Worm (Caenorhabditis elegans) whole organism, L1 larva: Measurements from ENCODE around the gene hsp-4.

Source experiments
- F16B12.6 ChIP-seq: fragments of 150-350 bp; optimal IDR thresholded peaks from 2 replicates; lab custom pipeline; 2014; ENCODE audit warnings: missing biosample characterization, missing genetic modification characterization
- aha-1 ChIP-seq: fragments of 150-350 bp; optimal IDR thresholded peaks from 2 replicates; lab custom pipeline; 2014; ENCODE audit warnings: missing biosample characterization, missing genetic modification characterization
- aly-2 ChIP-seq: fragments of 150-350 bp; optimal IDR thresholded peaks from 2 replicates; lab custom pipeline; 2014; ENCODE audit warnings: missing biosample characterization, missing genetic modification characterization
- ama-1 ChIP-seq: fragments of 150-350 bp; optimal IDR thresholded peaks from 2 replicates; lab custom pipeline; 2014
- blmp-1 ChIP-seq: fragments of 150-350 bp; optimal IDR thresholded peaks from 2 replicates; lab custom pipeline; 2014; ENCODE audit warnings: missing biosample characterization, missing genetic modification characterization
- ceh-63 ChIP-seq: fragments of 200-800 bp; sonication (Bioruptor generic); optimal IDR thresholded peaks from 2 replicates; lab custom pipeline; 2018; ENCODE audit warnings: mild to moderate bottlenecking, missing genetic modification characterization, missing compliant biosample characterization
- dpl-1 ChIP-seq, 3 experiments: fragments of 150-350 bp in 2 of 3; sonication (generic microtip) in 1 of 3; optimal IDR thresholded peaks; 2 replicates each; lab custom pipeline; 2014 to 2017; ENCODE audit warnings: missing biosample characterization in 3 of 3, missing genetic modification characterization in 3 of 3, missing genetic modification reagents in 3 of 3
- dsc-1 ChIP-seq: sonication (generic microtip); optimal IDR thresholded peaks from 2 replicates; lab custom pipeline; 2016; ENCODE audit warnings: mild to moderate bottlenecking, missing genetic modification characterization, missing compliant biosample characterization
- efl-1 ChIP-seq, 4 experiments: fragments of 150-350 bp; optimal IDR thresholded peaks in 3 of 4; peaks in 1 of 4; 1 replicate in 1 of 4; 2 replicates in 3 of 4; lab custom pipeline; 2014; ENCODE audit warnings: missing biosample characterization in 2 of 4, missing genetic modification characterization in 2 of 4, missing genetic modification reagents in 2 of 4
- efl-3 ChIP-seq: fragments of 200-800 bp; sonication (Bioruptor generic); optimal IDR thresholded peaks from 2 replicates; lab custom pipeline; 2018; ENCODE audit warnings: mild to moderate bottlenecking, missing genetic modification characterization, missing compliant biosample characterization
- egl-27 ChIP-seq, 2 experiments: fragments of 150-350 bp in 1 of 2; sonication (generic microtip); optimal IDR thresholded peaks; 3 replicates each; lab custom pipeline; 2017 to 2018; ENCODE audit warnings: missing biosample characterization in 2 of 2, missing genetic modification characterization in 2 of 2, missing genetic modification reagents in 2 of 2
- elt-3 ChIP-seq, 6 experiments: fragments of 150-350 bp in 1 of 6; sonication (generic microtip); optimal IDR thresholded peaks; 2 replicates each; lab custom pipeline; 2017 to 2018; ENCODE audit warnings: missing biosample characterization in 6 of 6, missing genetic modification characterization in 6 of 6, inconsistent platforms in 1 of 6
- grh-1 ChIP-seq: fragments of 200-800 bp; sonication (Bioruptor generic); IDR thresholded peaks from 2 replicates; pipeline ENCODE4 v1.3.6; 2022; ENCODE audit warnings: missing genetic modification reagents, missing genetic modification characterization, missing compliant biosample characterization
- hlh-17 ChIP-seq: fragments of 200-800 bp; sonication (Bioruptor generic); optimal IDR thresholded peaks from 2 replicates; lab custom pipeline; 2018; ENCODE audit warnings: missing genetic modification characterization, mild to moderate bottlenecking, missing compliant biosample characterization, moderate library complexity, borderline replicate concordance
- irx-1 ChIP-seq: sonication (generic microtip); optimal IDR thresholded peaks from 2 replicates; lab custom pipeline; 2016; ENCODE audit warnings: missing genetic modification characterization, missing compliant biosample characterization
- lin-13 ChIP-seq: fragments of 150-350 bp; optimal IDR thresholded peaks from 2 replicates; lab custom pipeline; 2014; ENCODE audit warnings: missing biosample characterization, missing genetic modification reagents, missing genetic modification characterization
- lin-14 ChIP-seq: fragments of 200-800 bp; sonication (Bioruptor generic); optimal IDR thresholded peaks from 2 replicates; lab custom pipeline; 2018; ENCODE audit warnings: mild to moderate bottlenecking, missing genetic modification characterization, moderate library complexity, missing compliant biosample characterization
- lin-35 ChIP-seq, 2 experiments: fragments of 150-350 bp; optimal IDR thresholded peaks; 2 replicates each; lab custom pipeline; 2014; ENCODE audit warnings: missing biosample characterization in 2 of 2, missing genetic modification characterization in 2 of 2, missing genetic modification reagents in 2 of 2
- lsy-2 ChIP-seq, 2 experiments: fragments of 150-350 bp; optimal IDR thresholded peaks; 2 replicates each; lab custom pipeline; 2014; ENCODE audit warnings: missing biosample characterization in 2 of 2, missing genetic modification characterization in 2 of 2
- mdl-1 ChIP-seq, 2 experiments: fragments of 150-350 bp; optimal IDR thresholded peaks; 2 replicates each; lab custom pipeline; 2014 to 2017; ENCODE audit warnings: missing biosample characterization in 2 of 2, missing genetic modification characterization in 2 of 2, inconsistent platforms in 1 of 2
- nhr-12 ChIP-seq: sonication (generic microtip); optimal IDR thresholded peaks from 2 replicates; lab custom pipeline; 2017; ENCODE audit warnings: missing biosample characterization, missing genetic modification characterization
- nhr-19 ChIP-seq: fragments of 200-800 bp; sonication (Bioruptor generic); conservative IDR thresholded peaks from 2 replicates; pipeline ENCODE4 v1.3.6; 2022; ENCODE audit warnings: missing genetic modification characterization, missing compliant biosample characterization
- nhr-20 ChIP-seq: sonication (generic microtip); optimal IDR thresholded peaks from 2 replicates; lab custom pipeline; 2016; ENCODE audit warnings: mild to moderate bottlenecking, missing genetic modification characterization, missing compliant biosample characterization
- nhr-71 ChIP-seq: sonication (generic microtip); optimal IDR thresholded peaks from 2 replicates; lab custom pipeline; 2016; ENCODE audit warnings: mild to moderate bottlenecking, missing genetic modification characterization, moderate library complexity, missing compliant biosample characterization
- nhr-76 ChIP-seq: sonication (generic microtip); optimal IDR thresholded peaks from 2 replicates; lab custom pipeline; 2017; ENCODE audit warnings: missing biosample characterization, missing genetic modification characterization
- nhr-84 ChIP-seq: sonication (generic microtip); optimal IDR thresholded peaks from 2 replicates; lab custom pipeline; 2017; ENCODE audit warnings: missing biosample characterization, missing genetic modification characterization
- nhr-85 ChIP-seq: sonication (generic microtip); peaks from one replicate; lab custom pipeline; 2016; ENCODE audit warnings: missing genetic modification characterization, inconsistent platforms, missing compliant biosample characterization
- nhr-90 ChIP-seq: sonication (generic microtip); optimal IDR thresholded peaks from 2 replicates; lab custom pipeline; 2016; ENCODE audit warnings: mild to moderate bottlenecking, missing genetic modification characterization, missing compliant biosample characterization; ENCODE audit not compliant: poor library complexity
- rnt-1 ChIP-seq: sonication (generic microtip); optimal IDR thresholded peaks from 2 replicates; lab custom pipeline; 2016; ENCODE audit warnings: mild to moderate bottlenecking, missing genetic modification characterization, moderate library complexity, missing compliant biosample characterization
- snu-23 ChIP-seq: sonication (generic microtip); optimal IDR thresholded peaks from 2 replicates; lab custom pipeline; 2016; ENCODE audit warnings: missing genetic modification characterization, missing compliant biosample characterization
- sox-4 ChIP-seq: sonication (generic microtip); optimal IDR thresholded peaks from 2 replicates; lab custom pipeline; 2016; ENCODE audit warnings: missing genetic modification characterization, missing compliant biosample characterization
- sup-37 ChIP-seq: fragments of 200-800 bp; sonication (Bioruptor generic); optimal IDR thresholded peaks from 2 replicates; lab custom pipeline; 2018; ENCODE audit warnings: mild to moderate bottlenecking, missing genetic modification characterization, missing compliant biosample characterization
- tbx-2 ChIP-seq: sonication (generic microtip); optimal IDR thresholded peaks from 2 replicates; lab custom pipeline; 2016; ENCODE audit warnings: missing genetic modification characterization, missing compliant biosample characterization
- unc-130 ChIP-seq: fragments of 150-350 bp; optimal IDR thresholded peaks from 2 replicates; lab custom pipeline; 2017; ENCODE audit warnings: missing biosample characterization, missing genetic modification characterization, inconsistent platforms
- unc-30 ChIP-seq: sonication (generic microtip); optimal IDR thresholded peaks from 2 replicates; lab custom pipeline; 2017; ENCODE audit warnings: missing biosample characterization, missing genetic modification characterization
- unc-62 ChIP-seq: fragments of 150-350 bp; optimal IDR thresholded peaks from 2 replicates; lab custom pipeline; 2014; ENCODE audit warnings: missing biosample characterization, missing genetic modification reagents, missing genetic modification characterization
- unc-86 ChIP-seq: sonication (generic microtip); optimal IDR thresholded peaks from 2 replicates; lab custom pipeline; 2016; ENCODE audit warnings: missing genetic modification characterization, missing compliant biosample characterization
- zag-1 ChIP-seq: fragments of 150-350 bp; optimal IDR thresholded peaks from 2 replicates; lab custom pipeline; 2014; ENCODE audit warnings: missing biosample characterization, missing genetic modification characterization
- zip-4 ChIP-seq: fragments of 200-800 bp; sonication (Bioruptor generic); optimal IDR thresholded peaks from 2 replicates; lab custom pipeline; 2018; ENCODE audit warnings: mild to moderate bottlenecking, missing genetic modification characterization, moderate library complexity, missing compliant biosample characterization
- ztf-4 ChIP-seq: fragments of 150-350 bp; optimal IDR thresholded peaks from 2 replicates; lab custom pipeline; 2014; ENCODE audit warnings: missing biosample characterization, missing genetic modification characterization

Gene hsp-4

DNA sequence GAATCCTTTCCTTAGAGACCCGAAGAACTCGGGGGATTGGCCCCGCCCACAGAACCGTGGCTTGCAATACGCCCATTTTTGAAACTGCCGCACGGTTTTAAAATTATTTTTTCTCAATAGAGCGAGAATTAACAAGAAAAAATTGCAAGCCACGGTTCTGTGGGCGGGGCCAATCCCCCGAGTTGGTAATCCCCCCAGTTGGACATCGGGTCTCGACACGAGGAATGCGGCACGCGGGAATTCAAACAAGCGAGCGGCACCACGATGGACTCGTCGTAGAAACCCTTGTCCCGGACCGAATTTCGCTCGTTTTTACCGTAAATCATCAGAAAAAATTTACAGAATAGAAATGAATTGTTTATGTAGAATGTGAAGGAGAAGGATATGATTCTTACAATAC lies 582 bp upstream of the hsp-4 start:
- no peak for TF ChIP-seq lin-14 (GFP tag; lab: Kevin White, UChicago)
- TF ChIP-seq efl-1 (optimal IDR thresholded peaks at IDR 0.05; lab: Kevin White, UChicago): peak in 1 of 2 experiments; percentile 2
- peak in 1 of 2 experiments; percentile 20 for TF ChIP-seq efl-1 (GFP tag; optimal IDR thresholded peaks at IDR 0.05 in 1 of 2; lab: Kevin White, UChicago)

DNA sequence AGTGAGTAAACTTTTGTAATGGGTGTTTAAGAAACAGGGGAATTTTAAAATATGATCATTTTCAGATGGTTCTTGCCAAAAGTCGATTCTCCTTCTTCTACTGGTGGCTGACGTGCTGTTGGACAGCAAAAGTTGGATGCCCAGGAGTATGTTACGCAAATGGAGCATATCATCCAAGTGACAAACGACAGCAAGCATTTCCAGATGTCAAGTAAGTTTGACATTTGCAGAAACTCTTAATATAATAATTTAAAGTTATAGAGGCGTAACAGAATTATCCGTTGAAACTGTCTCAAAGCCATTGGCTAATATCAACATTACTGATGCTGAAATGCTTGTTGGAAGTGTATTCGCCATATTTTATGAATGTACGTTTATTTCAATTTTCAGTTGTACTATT lies 4.4 kb downstream of the hsp-4 start:
- no peak for TF ChIP-seq efl-1 (optimal IDR thresholded peaks at IDR 0.05; lab: Kevin White, UChicago)
- peak in 1 of 2 experiments; percentile 80 for TF ChIP-seq efl-1 (GFP tag; optimal IDR thresholded peaks at IDR 0.05 in 1 of 2; lab: Kevin White, UChicago)
- TF ChIP-seq ztf-4 (tag; lab: Kevin White, UChicago): no peak

DNA sequence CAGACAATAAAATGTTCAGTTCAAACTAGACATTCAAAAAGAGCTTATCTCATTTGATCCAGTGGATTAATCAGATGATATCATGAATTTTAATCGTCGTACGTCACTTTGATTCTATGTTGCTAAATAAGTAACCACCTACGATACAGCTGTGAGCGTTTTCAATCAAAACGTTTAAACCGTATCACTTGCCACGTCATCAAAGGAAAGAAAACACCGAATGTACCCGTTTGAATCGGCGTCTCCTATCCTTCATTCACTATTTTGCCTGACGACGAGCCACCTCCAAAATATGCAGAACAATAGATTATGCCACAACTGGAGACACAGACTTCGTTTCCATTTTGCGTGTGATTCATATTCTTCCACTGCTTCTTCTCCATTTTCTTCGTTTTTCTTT lies 6.6 kb downstream of the hsp-4 start:
- TF ChIP-seq nhr-84 (tag; lab: Kevin White, UChicago) (peak; percentile 34), nhr-71 (tag; lab: Kevin White, UChicago) (no peak), aly-2 (no peak), zip-4 (GFP tag; lab: Kevin White, UChicago) (peak; percentile 9), unc-62 (GFP tag; lab: Kevin White, UChicago) (no peak), dsc-1 (peak; percentile 22)

DNA sequence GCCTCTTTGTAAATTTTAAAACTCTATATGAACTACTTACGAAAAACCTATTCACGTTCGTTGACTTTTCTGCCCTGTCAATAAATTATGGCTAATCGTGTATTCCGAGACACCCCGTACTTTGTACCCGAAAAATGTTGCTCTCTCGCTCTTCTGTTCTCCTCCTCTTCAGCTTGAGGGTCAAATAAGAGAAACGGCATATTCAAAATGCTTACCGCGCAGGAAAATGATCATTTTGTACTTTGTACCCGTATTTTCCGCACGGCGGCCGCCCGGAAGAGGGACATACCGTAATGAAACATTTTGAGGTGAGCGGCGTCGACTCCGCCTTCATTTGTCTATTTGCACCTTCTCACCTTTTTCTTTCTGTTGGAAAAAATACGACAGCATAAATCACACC lies 8.8 kb downstream of the hsp-4 start:
- TF ChIP-seq tbx-2 (tag; lab: Kevin White, UChicago) (no peak), ama-1 (lab: Kevin White, UChicago) (peak; percentile 4)

DNA sequence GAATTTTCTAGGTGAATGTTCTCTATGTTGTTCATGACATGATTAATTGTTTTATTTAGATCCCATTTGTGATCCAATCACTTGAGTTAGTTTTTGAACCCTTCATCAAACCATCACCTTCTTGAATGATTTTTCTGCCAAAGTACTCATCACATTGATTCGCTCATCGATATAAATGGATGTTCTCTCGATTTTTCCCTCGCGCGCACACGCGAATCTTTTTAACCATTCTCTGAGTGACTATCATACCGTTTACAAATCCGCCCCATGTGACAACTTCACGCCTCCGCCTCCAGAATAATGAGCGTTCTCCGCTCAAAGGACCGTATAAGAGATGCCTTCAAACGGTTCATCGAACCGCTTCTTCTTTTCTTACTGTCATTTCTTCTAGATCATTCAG lies 9.6 kb downstream of the hsp-4 start:
- TF ChIP-seq lin-35 (GFP tag; optimal IDR thresholded peaks at IDR 0.05; lab: Kevin White, UChicago) (peak in 1 of 2 experiments; percentile 63), tbx-2 (tag; lab: Kevin White, UChicago) (peak; percentile 65), sup-37 (GFP tag; lab: Kevin White, UChicago) (no peak), aly-2 (no peak), lsy-2 (tag; optimal IDR thresholded peaks at IDR 0.05; lab: Kevin White, UChicago) (peak in 1 of 2 experiments; percentile 18), rnt-1 (tag; lab: Kevin White, UChicago) (no peak), snu-23 (GFP tag; lab: Kevin White, UChicago) (peak; percentile 62), blmp-1 (peak; percentile 86), unc-30 (tag; lab: Kevin White, UChicago) (no peak), aha-1 (no peak), mdl-1 (tag; optimal IDR thresholded peaks at IDR 0.05; lab: Kevin White, UChicago) (peak in 1 of 2 experiments; percentile 85), dpl-1 (GFP tag; optimal IDR thresholded peaks at IDR 0.05; lab: Kevin White, UChicago) (peak in 1 of 3 experiments; percentile 13), nhr-20 (tag; lab: Kevin White, UChicago) (peak; percentile 81), egl-27 (tag; optimal IDR thresholded peaks at IDR 0.05; lab: Kevin White, UChicago) (no peak), efl-3 (GFP tag; lab: Kevin White, UChicago) (no peak), nhr-19 (GFP tag; lab: Robert Waterston, UW) (peak; percentile 92), nhr-90 (tag; lab: Kevin White, UChicago) (peak; percentile 65), hlh-17 (no peak), grh-1 (GFP tag; lab: Robert Waterston, UW) (0 out of 2 replicates have a peak, but pooled peaks have one; percentile 17), unc-130 (tag; lab: Kevin White, UChicago) (peak; percentile 72), zag-1 (tag; lab: Kevin White, UChicago) (no peak), nhr-71 (tag; lab: Kevin White, UChicago) (peak; percentile 71), sox-4 (no peak), lin-13 (peak; percentile 39), nhr-12 (tag; lab: Kevin White, UChicago) (no peak), zip-4 (GFP tag; lab: Kevin White, UChicago) (no peak), irx-1 (tag; lab: Kevin White, UChicago) (no peak), elt-3 (tag; optimal IDR thresholded peaks at IDR 0.05; lab: Kevin White, UChicago) (peak; percentile 63 to 86 (median 76)), ztf-4 (tag; lab: Kevin White, UChicago) (no peak), nhr-76 (no peak), lin-14 (GFP tag; lab: Kevin White, UChicago) (peak; percentile 50), ceh-63 (GFP tag; lab: Kevin White, UChicago) (no peak), unc-86 (tag; lab: Kevin White, UChicago) (no peak), nhr-85 (tag; lab: Kevin White, UChicago) (peak; percentile 94), F16B12.6 (no peak)
